Fruit fly (Drosophila melanogaster) whole organism, embryonic: ENCODE data around the gene Osi16.

Source experiments
- Bteb2 ChIP-seq: fragments of 200-800 bp; sonication (Bioruptor generic); optimal IDR thresholded peaks from 2 replicates; lab custom pipeline; 2016; ENCODE audit warnings: missing biosample characterization, missing genetic modification characterization
- CG11398 ChIP-seq: fragments of 200-800 bp; sonication (Bioruptor generic); optimal IDR thresholded peaks from 2 replicates; lab custom pipeline; 2016; ENCODE audit warnings: missing biosample characterization, missing genetic modification characterization
- CG1233 ChIP-seq: fragments of 200-800 bp; sonication (Bioruptor generic); optimal IDR thresholded peaks from 4 replicates; lab custom pipeline; 2018; ENCODE audit warnings: missing biosample characterization, mild to moderate bottlenecking, missing genetic modification characterization
- CG15011 ChIP-seq: fragments of 200-800 bp; sonication (Bioruptor generic); optimal IDR thresholded peaks from 3 replicates; lab custom pipeline; 2018; ENCODE audit warnings: missing biosample characterization, mild to moderate bottlenecking, missing genetic modification characterization
- CG15601 ChIP-seq: fragments of 200-800 bp; sonication (Bioruptor generic); optimal IDR thresholded peaks from 3 replicates; lab custom pipeline; 2019; ENCODE audit warnings: missing biosample characterization, mild to moderate bottlenecking, missing genetic modification characterization, moderate library complexity
- CG16813 ChIP-seq: fragments of 200-800 bp; sonication (Bioruptor generic); IDR thresholded peaks from 3 replicates; pipeline ENCODE4 v1.3.6; 2022; ENCODE audit warnings: missing biosample characterization, missing genetic modification characterization; ENCODE audit not compliant: partially characterized antibody
- CG17361 ChIP-seq: fragments of 200-800 bp; sonication (Bioruptor generic); IDR thresholded peaks from 3 replicates; pipeline ENCODE4 v1.3.6; 2022; ENCODE audit warnings: missing biosample characterization, missing genetic modification characterization
- CG18011 ChIP-seq: fragments of 200-800 bp; sonication (Bioruptor generic); optimal IDR thresholded peaks from 2 replicates; lab custom pipeline; 2017; ENCODE audit warnings: missing biosample characterization, missing genetic modification characterization, mild to moderate bottlenecking, moderate library complexity, missing genotype
- CG18262 ChIP-seq: fragments of 200-800 bp; optimal IDR thresholded peaks from 3 replicates; lab custom pipeline; 2019; ENCODE audit warnings: missing biosample characterization, mild to moderate bottlenecking, missing genetic modification characterization, moderate library complexity
- CG18599 ChIP-seq: fragments of 200-800 bp; sonication (Bioruptor generic); optimal IDR thresholded peaks from 3 replicates; lab custom pipeline; 2017; ENCODE audit warnings: missing biosample characterization, missing genetic modification characterization, mild to moderate bottlenecking, moderate library complexity, missing genetic modification reagents
- CG30403 ChIP-seq: fragments of 200-800 bp; sonication (Bioruptor generic); optimal IDR thresholded peaks from 3 replicates; lab custom pipeline; 2016; ENCODE audit warnings: missing biosample characterization, missing genetic modification characterization
- CG3163 ChIP-seq: fragments of 200-800 bp; sonication (Bioruptor generic); optimal IDR thresholded peaks from 3 replicates; lab custom pipeline; 2016; ENCODE audit warnings: missing biosample characterization, missing genetic modification characterization
- CG32772 ChIP-seq: fragments of 200-800 bp; sonication (Bioruptor generic); IDR thresholded peaks from 2 replicates; pipeline ENCODE4 v1.3.6; 2022; ENCODE audit warnings: missing biosample characterization, missing genetic modification characterization
- CG3726 ChIP-seq: fragments of 200-800 bp; sonication (Bioruptor generic); IDR thresholded peaks from 3 replicates; pipeline ENCODE4, ENCODE4 v1.3.6; 2022; ENCODE audit warnings: missing biosample characterization, missing genetic modification characterization
- CG3995 ChIP-seq: fragments of 200-800 bp; sonication (Bioruptor generic); optimal IDR thresholded peaks from 3 replicates; lab custom pipeline; 2016; ENCODE audit warnings: missing biosample characterization, missing genetic modification characterization
- CG6272 ChIP-seq: fragments of 200-800 bp; sonication (Bioruptor generic); IDR thresholded peaks from 2 replicates; pipeline ENCODE4 v1.3.6; 2022; ENCODE audit warnings: missing biosample characterization, missing genetic modification characterization
- CG6689 ChIP-seq: fragments of 200-800 bp; sonication (Bioruptor generic); IDR thresholded peaks from 2 replicates; pipeline ENCODE4 v1.3.6; 2022; ENCODE audit warnings: missing biosample characterization, missing genetic modification characterization
- CG9437 ChIP-seq: fragments of 200-800 bp; sonication (Bioruptor generic); optimal IDR thresholded peaks from 2 replicates; lab custom pipeline; 2018; ENCODE audit warnings: missing biosample characterization, mild to moderate bottlenecking, missing genetic modification characterization
- Dip2 ChIP-seq: fragments of 200-800 bp; sonication (Bioruptor generic); IDR thresholded peaks from 2 replicates; pipeline ENCODE4 v1.3.6; 2022; ENCODE audit warnings: missing biosample characterization, missing genetic modification characterization
- E2f1 ChIP-seq: fragments of 200-800 bp; sonication (Bioruptor generic); IDR thresholded peaks from 2 replicates; pipeline ENCODE4 v1.3.6; 2022; ENCODE audit warnings: missing biosample characterization, missing genetic modification characterization
- Gug ChIP-seq: fragments of 200-800 bp; sonication (Bioruptor generic); IDR thresholded peaks from 4 replicates; pipeline ENCODE4 v1.3.6; 2022; ENCODE audit warnings: missing biosample characterization, missing genetic modification characterization
- HHEX ChIP-seq: fragments of 200-800 bp; sonication (Bioruptor generic); optimal IDR thresholded peaks from 3 replicates; lab custom pipeline; 2017; ENCODE audit warnings: missing biosample characterization, mild to moderate bottlenecking, missing genetic modification characterization, missing genetic modification reagents
- Hey ChIP-seq: fragments of 200-800 bp; sonication (Bioruptor generic); optimal IDR thresholded peaks from 3 replicates; lab custom pipeline; 2018; ENCODE audit warnings: missing biosample characterization, mild to moderate bottlenecking, missing genetic modification characterization
- MESR4 ChIP-seq: fragments of 200-800 bp; sonication (Bioruptor generic); optimal IDR thresholded peaks from 2 replicates; lab custom pipeline; 2018; ENCODE audit warnings: missing biosample characterization, mild to moderate bottlenecking, missing genetic modification characterization, moderate library complexity
- Max ChIP-seq: fragments of 200-800 bp; sonication (Bioruptor generic); optimal IDR thresholded peaks from 2 replicates; lab custom pipeline; 2016; ENCODE audit warnings: missing biosample characterization, mild to moderate bottlenecking, missing genetic modification characterization
- Nf-YA ChIP-seq: fragments of 200-800 bp; sonication (Bioruptor generic); IDR thresholded peaks from 2 replicates; pipeline ENCODE4 v1.3.6; 2022; ENCODE audit warnings: missing biosample characterization, missing genetic modification characterization
- Optix ChIP-seq: fragments of 200-800 bp; sonication (Bioruptor generic); IDR thresholded peaks from 3 replicates; pipeline ENCODE4 v1.3.6; 2022; ENCODE audit warnings: missing biosample characterization, missing genetic modification characterization
- Sin3A ChIP-seq: fragments of >200 bp; optimal IDR thresholded peaks from 2 replicates; lab custom pipeline; 2018
- Usf ChIP-seq: fragments of 200-800 bp; sonication (Bioruptor generic); optimal IDR thresholded peaks from 2 replicates; lab custom pipeline; 2017; ENCODE audit warnings: missing genotype, missing biosample characterization, missing genetic modification characterization
- Vsx1 ChIP-seq: fragments of 200-800 bp; sonication (Bioruptor generic); optimal IDR thresholded peaks from 2 replicates; lab custom pipeline; 2017; ENCODE audit warnings: missing biosample characterization, mild to moderate bottlenecking, missing genetic modification characterization, missing genetic modification reagents
- abd-A ChIP-seq: fragments of 200-800 bp; sonication (Bioruptor generic); optimal IDR thresholded peaks from 3 replicates; lab custom pipeline; 2019; ENCODE audit warnings: missing biosample characterization, mild to moderate bottlenecking, missing genetic modification characterization, moderate library complexity
- bcd ChIP-seq: fragments of 200-800 bp; sonication (Bioruptor generic); optimal IDR thresholded peaks from 2 replicates; lab custom pipeline; 2017; ENCODE audit warnings: missing biosample characterization, mild to moderate bottlenecking, missing genetic modification characterization
- chm ChIP-seq: fragments of 200-800 bp; sonication (Bioruptor generic); IDR thresholded peaks from 2 replicates; pipeline ENCODE4 v1.3.6; 2022; ENCODE audit warnings: missing biosample characterization, missing genetic modification characterization
- da ChIP-seq: fragments of 200-800 bp; sonication (Bioruptor generic); optimal IDR thresholded peaks from 2 replicates; lab custom pipeline; 2016; ENCODE audit warnings: missing biosample characterization, missing genetic modification characterization
- eve ChIP-seq, 2 experiments: fragments of >200 bp; optimal IDR thresholded peaks; 2 replicates each; lab custom pipeline; 2017; ENCODE audit warnings: missing biosample characterization in 2 of 2, missing genetic modification characterization in 2 of 2
- fd64A ChIP-seq: fragments of 200-800 bp; sonication (Bioruptor generic); optimal IDR thresholded peaks from 3 replicates; lab custom pipeline; 2018; ENCODE audit warnings: missing biosample characterization, mild to moderate bottlenecking, missing genetic modification characterization
- grn ChIP-seq: fragments of 200-800 bp; sonication (Bioruptor generic); optimal IDR thresholded peaks from 3 replicates; lab custom pipeline; 2017; ENCODE audit warnings: missing biosample characterization, missing genetic modification characterization
- gro ChIP-seq: fragments of 200-800 bp; sonication (Bioruptor generic); optimal IDR thresholded peaks from 2 replicates; lab custom pipeline; 2016; ENCODE audit warnings: missing biosample characterization, missing genetic modification characterization
- jing ChIP-seq: fragments of 200-800 bp; sonication (Bioruptor generic); optimal IDR thresholded peaks from 2 replicates; lab custom pipeline; 2018; ENCODE audit warnings: missing biosample characterization, mild to moderate bottlenecking, missing genetic modification characterization
- nerfin-1 ChIP-seq: fragments of 200-800 bp; sonication (Bioruptor generic); optimal IDR thresholded peaks from 3 replicates; lab custom pipeline; 2019; ENCODE audit warnings: missing biosample characterization, mild to moderate bottlenecking, missing genetic modification characterization, moderate library complexity
- p53 ChIP-seq: fragments of 200-800 bp; sonication (Bioruptor generic); optimal IDR thresholded peaks from 2 replicates; lab custom pipeline; 2016; ENCODE audit warnings: missing biosample characterization, missing genetic modification characterization
- pfk ChIP-seq: fragments of 200-800 bp; sonication (Bioruptor generic); optimal IDR thresholded peaks from 2 replicates; lab custom pipeline; 2018; ENCODE audit warnings: missing biosample characterization, mild to moderate bottlenecking, missing genetic modification characterization, moderate library complexity
- phol ChIP-seq: fragments of 200-800 bp; sonication (Bioruptor generic); optimal IDR thresholded peaks from 3 replicates; lab custom pipeline; 2018; ENCODE audit warnings: missing biosample characterization, mild to moderate bottlenecking, missing genetic modification characterization, moderate library complexity
- slbo ChIP-seq: fragments of 200-800 bp; sonication (Bioruptor generic); IDR thresholded peaks from 2 replicates; pipeline ENCODE4 v1.3.6; 2022; ENCODE audit warnings: missing biosample characterization, missing genetic modification characterization
- sob ChIP-seq: fragments of 200-800 bp; sonication (Bioruptor generic); IDR thresholded peaks from 2 replicates; pipeline ENCODE4 v1.3.6; 2022; ENCODE audit warnings: missing biosample characterization, missing genetic modification characterization
- sqz ChIP-seq: fragments of 200-800 bp; sonication (Bioruptor generic); optimal IDR thresholded peaks from 3 replicates; lab custom pipeline; 2018; ENCODE audit warnings: missing biosample characterization, mild to moderate bottlenecking, missing genetic modification characterization
- sr ChIP-seq: fragments of 200-800 bp; sonication (Bioruptor generic); IDR thresholded peaks from 3 replicates; pipeline ENCODE4 v1.3.6; 2022; ENCODE audit warnings: missing biosample characterization, missing genetic modification characterization
- ssp ChIP-seq: fragments of 200-800 bp; sonication (Bioruptor generic); IDR thresholded peaks from 2 replicates; pipeline ENCODE4 v1.3.6; 2022; ENCODE audit warnings: missing biosample characterization, missing genetic modification characterization
- tio ChIP-seq: fragments of 200-800 bp; sonication (Bioruptor generic); optimal IDR thresholded peaks from 2 replicates; lab custom pipeline; 2017; ENCODE audit warnings: missing biosample characterization, missing genetic modification characterization, inconsistent platforms
- toy ChIP-seq: fragments of 200-800 bp; sonication (Bioruptor generic); IDR thresholded peaks from 2 replicates; pipeline ENCODE4 v1.3.6; 2022; ENCODE audit warnings: missing biosample characterization, missing genetic modification characterization
- vvl ChIP-seq: fragments of 200-800 bp; sonication (Bioruptor generic); IDR thresholded peaks from 2 replicates; pipeline ENCODE4 v1.3.6; 2022; ENCODE audit warnings: missing biosample characterization, missing genetic modification characterization

Gene Osi16

dm6 chr3R:6352893-6353623 is 48.0 kb downstream of the Osi16 start (continued):
- TF ChIP-seq MESR4 (GFP tag; lab: Kevin White, UChicago), result no peak
- no peak for TF ChIP-seq pfk (GFP tag; lab: Kevin White, UChicago)
- TF ChIP-seq CG18011, result no peak
- TF ChIP-seq CG6689, result peak; percentile 39; the same call in 1 of the 2 replicates
- TF ChIP-seq Bteb2 (GFP tag; lab: Kevin White, UChicago), result no peak
- peak; percentile 52 for TF ChIP-seq CG30403
- TF ChIP-seq Gug, result no peak
- no peak for TF ChIP-seq CG6272 (GFP tag; lab: Robert Waterston, UW)
- no peak for TF ChIP-seq chm (GFP tag; lab: Robert Waterston, UW)
- TF ChIP-seq da, result no peak
- peak; percentile 95 for TF ChIP-seq sr (GFP tag; lab: Robert Waterston, UW)
- no peak for TF ChIP-seq Dip2 (GFP tag; lab: Robert Waterston, UW)
- no peak for TF ChIP-seq ssp (GFP tag; lab: Robert Waterston, UW)
- no peak for TF ChIP-seq tio (GFP tag; lab: Kevin White, UChicago)
- TF ChIP-seq CG32772 (GFP tag; lab: Robert Waterston, UW), result no peak
- TF ChIP-seq CG3726 (GFP tag; lab: Robert Waterston, UW), result no peak
- no peak for TF ChIP-seq Max (GFP tag; lab: Kevin White, UChicago)
- 0 out of 2 replicates have a peak, but pooled peaks have one; percentile 9 for TF ChIP-seq vvl (GFP tag; lab: Robert Waterston, UW)
- no peak for TF ChIP-seq eve (GFP tag; optimal IDR thresholded peaks at IDR 0.05; lab: Kevin White, UChicago)
- TF ChIP-seq gro, result no peak
- TF ChIP-seq grn (GFP tag; lab: Kevin White, UChicago), result no peak
- TF ChIP-seq CG11398 (GFP tag; lab: Kevin White, UChicago), result no peak
- TF ChIP-seq Usf (GFP tag; lab: Kevin White, UChicago), result no peak
- TF ChIP-seq toy (GFP tag; lab: Robert Waterston, UW), result no peak
- TF ChIP-seq CG1233 (GFP tag; lab: Kevin White, UChicago), result peak; percentile 29
- TF ChIP-seq sqz (GFP tag; lab: Kevin White, UChicago), result no peak
- TF ChIP-seq Vsx1 (GFP tag; lab: Kevin White, UChicago), result no peak
- no peak for TF ChIP-seq Optix
- TF ChIP-seq bcd (GFP tag; lab: Kevin White, UChicago), result peak; percentile 39
- peak; percentile 49; the same call in 2 of the 3 replicates for TF ChIP-seq CG17361 (GFP tag; lab: Robert Waterston, UW)
- no peak for TF ChIP-seq sob (GFP tag; lab: Robert Waterston, UW)
- peak; percentile 65 for TF ChIP-seq phol
- no peak for TF ChIP-seq CG3163 (GFP tag; lab: Kevin White, UChicago)
- TF ChIP-seq abd-A (tag; lab: Kevin White, UChicago), result no peak
- TF ChIP-seq p53 (GFP tag; lab: Kevin White, UChicago), result no peak
- TF ChIP-seq Hey, result no peak
- TF ChIP-seq HHEX, result peak; percentile 20
- no peak for TF ChIP-seq fd64A (GFP tag; lab: Kevin White, UChicago)
- TF ChIP-seq slbo (GFP tag; lab: Robert Waterston, UW), result no peak
- no peak for TF ChIP-seq E2f1 (GFP tag; lab: Robert Waterston, UW)
- no peak for TF ChIP-seq jing (GFP tag; lab: Kevin White, UChicago)
- no peak for TF ChIP-seq CG3995
- no peak for TF ChIP-seq CG15011 (GFP tag; lab: Kevin White, UChicago)
- peak; percentile 48 for TF ChIP-seq CG9437 (GFP tag; lab: Kevin White, UChicago)
- no peak for TF ChIP-seq CG18599 (GFP tag; lab: Kevin White, UChicago)
- peak; percentile 59 for TF ChIP-seq CG18262
- no peak for TF ChIP-seq CG16813 (GFP tag; lab: Robert Waterston, UW)
- no peak for TF ChIP-seq Nf-YA (GFP tag; lab: Robert Waterston, UW)
- TF ChIP-seq Sin3A (lab: Kevin White, UChicago), result no peak
- peak; percentile 35 for TF ChIP-seq nerfin-1 (tag; lab: Kevin White, UChicago)
- TF ChIP-seq CG15601 (tag; lab: Kevin White, UChicago), result no peak
